Worm (Caenorhabditis elegans): ENCODE measurements around the gene Y37E11B.7.

- TF ChIP-seq sem-2 (GFP tag; optimal IDR thresholded peaks at IDR 0.05) (no peak), nhr-237 (tag; optimal IDR thresholded peaks at IDR 0.05) (no peak)
Observed at ce11 chrIV:3606285-3606834, 6.4 kb upstream of the Y37E11B.7 start, which contains the start of the genes Y37E11B.10 and kgb-2.
